Fruit fly (Drosophila melanogaster) whole organism, wandering third instar larva: ENCODE measurements around the gene XNP.

Experiments
- Jra ChIP-seq: sonication (Bioruptor generic); optimal IDR thresholded peaks from 2 replicates; lab custom pipeline; 2016; ENCODE audit warnings: missing biosample characterization, missing genetic modification characterization
- Mio ChIP-seq: sonication (Bioruptor generic); optimal IDR thresholded peaks from 2 replicates; lab custom pipeline; 2016; ENCODE audit warnings: missing biosample characterization, missing genetic modification characterization
- Rel ChIP-seq, 2 experiments: fragments of 200-800 bp; sonication (Bioruptor generic) in 1 of 2; optimal IDR thresholded peaks; 2 replicates in 1 of 2; 3 replicates in 1 of 2; lab custom pipeline; 2016 to 2019; ENCODE audit warnings: mild to moderate bottlenecking in 2 of 2, missing biosample characterization in 2 of 2, missing genetic modification characterization in 2 of 2, moderate library complexity in 1 of 2
- Sp1 ChIP-seq: fragments of 200-800 bp; sonication (Bioruptor generic); optimal IDR thresholded peaks from 3 replicates; lab custom pipeline; 2019; ENCODE audit warnings: missing biosample characterization, mild to moderate bottlenecking, missing genetic modification characterization, moderate library complexity
- brk ChIP-seq: fragments of 200-800 bp; sonication (Bioruptor generic); optimal IDR thresholded peaks from 2 replicates; lab custom pipeline; 2016; ENCODE audit warnings: missing biosample characterization, mild to moderate bottlenecking, missing genetic modification characterization
- rgr ChIP-seq: fragments of 200-800 bp; sonication (Bioruptor generic); optimal IDR thresholded peaks from 3 replicates; lab custom pipeline; 2016; ENCODE audit warnings: missing biosample characterization, mild to moderate bottlenecking, missing genetic modification characterization
- woc ChIP-seq: sonication (Bioruptor generic); optimal IDR thresholded peaks from 2 replicates; lab custom pipeline; 2016; ENCODE audit warnings: missing biosample characterization, mild to moderate bottlenecking, missing genetic modification characterization

The XNP gene

DNA sequence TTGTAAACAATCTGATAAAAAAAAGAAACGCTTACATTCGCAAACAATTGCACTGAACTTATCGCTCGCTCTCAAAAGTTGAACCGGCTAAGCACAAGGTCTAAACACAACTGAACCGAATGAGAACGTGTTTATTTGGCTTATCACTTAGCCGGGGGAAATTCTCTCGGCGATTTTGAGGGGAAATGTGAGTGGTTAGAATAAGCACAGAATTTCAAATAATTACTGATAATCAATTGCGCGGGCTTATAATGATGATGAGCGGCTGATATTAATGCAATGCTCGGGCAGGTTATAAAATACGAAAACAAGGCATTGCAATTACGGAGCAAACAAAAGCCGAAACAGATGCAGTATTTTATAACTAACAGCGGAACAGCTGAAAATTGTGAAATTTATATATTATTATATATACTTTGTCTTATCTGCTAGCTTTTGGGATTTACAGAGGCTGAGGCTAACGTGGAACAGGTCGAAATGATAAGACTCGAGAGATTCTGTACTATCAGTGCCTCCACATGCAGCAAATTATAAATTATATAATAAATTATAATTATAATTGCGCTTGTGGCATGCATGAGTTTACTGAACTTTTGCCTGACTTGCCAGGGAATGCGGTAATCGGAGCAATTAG lies 44.2 kb downstream of the XNP start:
- TF ChIP-seq Mio (GFP tag; lab: Kevin White, UChicago) (no peak), woc (GFP tag; lab: Kevin White, UChicago) (no peak), Sp1 (GFP tag; lab: Kevin White, UChicago) (no peak), Rel (GFP tag; optimal IDR thresholded peaks at IDR 0.05; lab: Kevin White, UChicago) (no peak), Rel (tag; optimal IDR thresholded peaks at IDR 0.05; lab: Kevin White, UChicago) (peak; percentile 89)

- no peak for TF ChIP-seq brk
- no peak for TF ChIP-seq Jra (GFP tag; lab: Kevin White, UChicago)
- no peak for TF ChIP-seq rgr
These were observed 45.3 kb downstream of the XNP start for dm6 chr3R:25437254-25437810.
